Fruit fly (Drosophila melanogaster): ENCODE measurements around the gene Rab6.

DNA sequence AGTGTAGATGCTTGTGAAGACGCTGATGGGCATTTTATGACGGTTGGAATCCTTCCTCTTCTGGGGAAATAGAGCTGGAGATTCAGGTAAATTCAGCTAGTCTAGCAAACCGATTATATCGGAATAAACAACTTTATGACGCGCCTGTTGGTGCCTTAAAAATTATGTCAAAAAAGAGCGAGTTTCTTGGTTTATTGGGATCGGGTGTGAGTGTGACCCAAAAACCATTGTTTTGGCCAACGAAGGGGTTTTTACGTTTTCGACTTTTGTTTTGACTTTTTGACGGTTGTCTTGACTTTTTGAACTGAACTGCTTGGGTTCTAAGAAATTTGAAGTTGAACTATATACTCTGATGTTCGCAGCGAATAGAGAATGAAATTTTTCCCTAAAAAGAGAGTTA, 16.9 kb downstream of the Rab6 start:
- TF ChIP-seq CG8301 (tag; optimal IDR thresholded peaks at IDR 0.05) (no peak), CG34367 (tag; optimal IDR thresholded peaks at IDR 0.05) (no peak), gl (tag; optimal IDR thresholded peaks at IDR 0.05) (no peak), Pif1B (GFP tag; optimal IDR thresholded peaks at IDR 0.05) (no peak), CG10348 (GFP tag; IDR thresholded peaks at IDR 0.05) (no peak), CG17806 (tag; optimal IDR thresholded peaks at IDR 0.05) (no peak), CG8159 (tag; optimal IDR thresholded peaks at IDR 0.05) (no peak), Ets98B (GFP tag; IDR thresholded peaks at IDR 0.05) (no peak), Snoo (tag; optimal IDR thresholded peaks at IDR 0.05) (no peak), D1 (tag; optimal IDR thresholded peaks at IDR 0.05) (no peak), CG32121 (GFP tag; IDR thresholded peaks at IDR 0.05) (no peak), fd96Ca (GFP tag; IDR thresholded peaks at IDR 0.05) (no peak), CG12605 (GFP tag; IDR thresholded peaks at IDR 0.05) (no peak)
